Worm (Caenorhabditis elegans): Measurements from ENCODE around the gene rig-3.
A peak's percentile ranks its signal among the peaks of the same experiment; 100 is the strongest.

Gene rig-3

DNA sequence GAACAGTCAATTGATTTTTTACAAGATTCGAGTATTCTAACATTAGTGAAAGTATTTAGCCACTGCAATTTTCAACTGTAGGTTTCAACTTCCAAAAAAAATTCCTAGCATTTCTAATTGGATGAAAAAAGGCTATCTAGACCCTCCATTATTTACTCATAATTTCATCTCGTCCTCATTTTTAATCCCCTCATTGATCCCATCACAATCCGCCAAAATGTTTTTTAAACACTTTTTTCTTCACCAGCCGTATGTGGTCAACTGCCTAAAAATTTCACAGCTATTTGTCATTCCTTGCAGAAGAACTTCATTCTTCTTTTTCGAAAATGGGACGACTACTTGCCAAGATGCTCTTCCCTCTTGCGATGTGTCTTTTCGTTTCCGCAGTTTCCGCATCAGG is at the start of gene rig-3:
rig-3 (plus strand) TSS at position 301 of the 400 bp plus-strand sequence.
- TF ChIP-seq pes-1 (GFP tag; IDR thresholded peaks at IDR 0.05) (no peak), tbx-37 (GFP tag; conservative IDR thresholded peaks at IDR 0.05) (no peak), ets-7 (tag; optimal IDR thresholded peaks at IDR 0.05) (no peak), scrt-1 (GFP tag; IDR thresholded peaks at IDR 0.05) (no peak), ceh-13 (GFP tag; optimal IDR thresholded peaks at IDR 0.05) (no peak), hmg-4 (GFP tag; optimal IDR thresholded peaks at IDR 0.05) (no peak), hnd-1 (tag; optimal IDR thresholded peaks at IDR 0.05) (no peak), F13C5.2 (tag; optimal IDR thresholded peaks at IDR 0.05) (no peak), aly-1 (tag; optimal IDR thresholded peaks at IDR 0.05) (no peak), sea-1 (GFP tag; conservative IDR thresholded peaks at IDR 0.05) (no peak), B0310.2 (tag; optimal IDR thresholded peaks at IDR 0.05) (no peak)

ce11 chrX:6804405-6804804 is 49.0 kb upstream of the rig-3 start:
- no peak for TF ChIP-seq F13C5.2 (tag; optimal IDR thresholded peaks at IDR 0.05)
- no peak for TF ChIP-seq aly-1 (tag; optimal IDR thresholded peaks at IDR 0.05)
- TF ChIP-seq ets-7 (tag; optimal IDR thresholded peaks at IDR 0.05), result no peak
- no peak for TF ChIP-seq pes-1 (GFP tag; IDR thresholded peaks at IDR 0.05)
- TF ChIP-seq ceh-13 (GFP tag; optimal IDR thresholded peaks at IDR 0.05), result no peak
- TF ChIP-seq scrt-1 (GFP tag; IDR thresholded peaks at IDR 0.05), result no peak
- no peak for TF ChIP-seq tbx-37 (GFP tag; conservative IDR thresholded peaks at IDR 0.05)
- no peak for TF ChIP-seq sea-1 (GFP tag; conservative IDR thresholded peaks at IDR 0.05)
- TF ChIP-seq flt-1 (GFP tag; IDR thresholded peaks at IDR 0.05), result no peak
- no peak for TF ChIP-seq hmg-4 (GFP tag; optimal IDR thresholded peaks at IDR 0.05)

DNA sequence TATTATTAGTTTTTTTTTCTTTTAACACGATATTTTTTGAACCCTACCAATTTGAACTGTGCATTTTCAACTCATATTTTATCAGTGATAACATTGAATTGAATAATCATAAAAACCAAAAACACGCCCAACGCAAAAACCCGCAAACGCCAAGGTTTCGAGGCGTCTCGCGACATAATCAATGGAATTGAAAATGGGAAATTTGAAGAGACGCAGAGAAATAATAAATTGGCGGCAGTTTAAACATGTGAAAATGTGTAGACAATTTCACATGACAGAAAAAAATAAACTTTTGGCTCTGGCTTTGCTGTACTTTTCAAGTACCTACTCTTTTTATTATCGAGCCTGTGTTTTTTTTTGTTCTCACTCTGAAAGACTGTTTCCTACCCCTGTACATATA is 48.6 kb upstream of the rig-3 start:
- TF ChIP-seq ceh-13 (GFP tag; optimal IDR thresholded peaks at IDR 0.05), result no peak
- TF ChIP-seq ets-7 (tag; optimal IDR thresholded peaks at IDR 0.05), result no peak
- no peak for TF ChIP-seq sea-1 (GFP tag; conservative IDR thresholded peaks at IDR 0.05)
- TF ChIP-seq aly-1 (tag; optimal IDR thresholded peaks at IDR 0.05), result no peak
- TF ChIP-seq ama-1 (optimal IDR thresholded peaks at IDR 0.05), result no peak
- TF ChIP-seq tbx-37 (GFP tag; conservative IDR thresholded peaks at IDR 0.05), result no peak
- TF ChIP-seq hnd-1 (tag; optimal IDR thresholded peaks at IDR 0.05), result no peak
- TF ChIP-seq flt-1 (GFP tag; IDR thresholded peaks at IDR 0.05), result no peak
- TF ChIP-seq B0310.2 (tag; optimal IDR thresholded peaks at IDR 0.05), result no peak
- TF ChIP-seq pes-1 (GFP tag; IDR thresholded peaks at IDR 0.05), result no peak
- TF ChIP-seq hmg-4 (GFP tag; optimal IDR thresholded peaks at IDR 0.05), result no peak

ce11 chrX:6805427-6805826 is 48.0 kb upstream of the rig-3 start:
- TF ChIP-seq B0310.2 (tag; optimal IDR thresholded peaks at IDR 0.05) (no peak), hmbx-1 (tag; optimal IDR thresholded peaks at IDR 0.05) (no peak), ets-7 (tag; optimal IDR thresholded peaks at IDR 0.05) (no peak), sea-1 (GFP tag; conservative IDR thresholded peaks at IDR 0.05) (no peak), scrt-1 (GFP tag; IDR thresholded peaks at IDR 0.05) (no peak), ceh-36 (tag; optimal IDR thresholded peaks at IDR 0.05) (no peak), tbx-37 (GFP tag; conservative IDR thresholded peaks at IDR 0.05) (no peak), aly-1 (tag; optimal IDR thresholded peaks at IDR 0.05) (no peak), hmg-4 (GFP tag; optimal IDR thresholded peaks at IDR 0.05) (no peak), ceh-13 (GFP tag; optimal IDR thresholded peaks at IDR 0.05) (no peak), hnd-1 (tag; optimal IDR thresholded peaks at IDR 0.05) (no peak), tra-4 (tag; optimal IDR thresholded peaks at IDR 0.05) (no peak), ama-1 (optimal IDR thresholded peaks at IDR 0.05) (no peak), F13C5.2 (tag; optimal IDR thresholded peaks at IDR 0.05) (no peak)

- TF ChIP-seq ama-1 (optimal IDR thresholded peaks at IDR 0.05) (no peak), hmg-4 (GFP tag; optimal IDR thresholded peaks at IDR 0.05) (peak; percentile 62)
These were observed 47.0 kb upstream of the rig-3 start, which contains the start of gene atg-2 for ce11 chrX:6806463-6806862. Gene atg-2 (plus strand): TSS chrX:6806763.

- TF ChIP-seq pes-1 (GFP tag; IDR thresholded peaks at IDR 0.05), result no peak
- TF ChIP-seq B0310.2 (tag; optimal IDR thresholded peaks at IDR 0.05), result no peak
- TF ChIP-seq flt-1 (GFP tag; IDR thresholded peaks at IDR 0.05), result no peak
- no peak for TF ChIP-seq tbx-11 (GFP tag; IDR thresholded peaks at IDR 0.05)
- TF ChIP-seq ets-7 (tag; optimal IDR thresholded peaks at IDR 0.05), result no peak
- TF ChIP-seq scrt-1 (GFP tag; IDR thresholded peaks at IDR 0.05), result no peak
- no peak for TF ChIP-seq ama-1 (optimal IDR thresholded peaks at IDR 0.05)
- no peak for TF ChIP-seq hmbx-1 (tag; optimal IDR thresholded peaks at IDR 0.05)
- peak; percentile 56 for TF ChIP-seq hmg-4 (GFP tag; optimal IDR thresholded peaks at IDR 0.05)
- peak; percentile 25 for TF ChIP-seq F13C5.2 (tag; optimal IDR thresholded peaks at IDR 0.05)
- TF ChIP-seq ceh-36 (tag; optimal IDR thresholded peaks at IDR 0.05), result no peak
These were observed 46.1 kb upstream of the rig-3 start for ce11 chrX:6807137-6807861.

DNA sequence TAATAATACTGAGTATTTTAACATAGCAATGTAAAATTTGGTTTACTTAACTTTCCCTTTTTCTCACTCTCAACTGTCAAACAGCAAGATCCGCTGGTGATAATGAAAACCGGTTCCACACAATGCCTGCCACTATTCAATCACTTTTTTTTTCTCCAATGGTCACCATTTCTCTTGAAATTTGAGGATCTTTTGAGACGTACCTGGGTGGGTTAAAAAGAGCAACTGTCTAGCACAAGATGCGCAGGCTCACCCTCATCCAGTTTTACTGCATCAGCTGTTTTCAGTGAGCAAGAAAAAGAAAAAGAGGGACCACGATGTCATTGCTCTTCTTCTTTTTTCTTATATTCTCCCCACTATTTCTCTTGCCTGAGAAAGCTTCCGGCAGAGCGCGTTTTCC is 45.2 kb upstream of the rig-3 start:
- no peak for TF ChIP-seq ceh-13 (GFP tag; optimal IDR thresholded peaks at IDR 0.05)
- TF ChIP-seq tbx-37 (GFP tag; conservative IDR thresholded peaks at IDR 0.05), result no peak
- TF ChIP-seq ceh-36 (tag; optimal IDR thresholded peaks at IDR 0.05), result no peak
- no peak for TF ChIP-seq F13C5.2 (tag; optimal IDR thresholded peaks at IDR 0.05)
- no peak for TF ChIP-seq aly-1 (tag; optimal IDR thresholded peaks at IDR 0.05)
- no peak for TF ChIP-seq flt-1 (GFP tag; IDR thresholded peaks at IDR 0.05)
- TF ChIP-seq scrt-1 (GFP tag; IDR thresholded peaks at IDR 0.05), result no peak
- TF ChIP-seq ama-1 (optimal IDR thresholded peaks at IDR 0.05), result no peak
- TF ChIP-seq B0310.2 (tag; optimal IDR thresholded peaks at IDR 0.05), result no peak
- no peak for TF ChIP-seq ets-7 (tag; optimal IDR thresholded peaks at IDR 0.05)
- no peak for TF ChIP-seq tra-4 (tag; optimal IDR thresholded peaks at IDR 0.05)
- TF ChIP-seq hnd-1 (tag; optimal IDR thresholded peaks at IDR 0.05), result no peak
- no peak for TF ChIP-seq pes-1 (GFP tag; IDR thresholded peaks at IDR 0.05)
- no peak for TF ChIP-seq sea-1 (GFP tag; conservative IDR thresholded peaks at IDR 0.05)
- no peak for TF ChIP-seq hmg-4 (GFP tag; optimal IDR thresholded peaks at IDR 0.05)
- no peak for TF ChIP-seq tbx-11 (GFP tag; IDR thresholded peaks at IDR 0.05)
- TF ChIP-seq hmbx-1 (tag; optimal IDR thresholded peaks at IDR 0.05), result no peak
